Fruit fly (Drosophila melanogaster): ENCODE data around the gene Tm2.

DNA sequence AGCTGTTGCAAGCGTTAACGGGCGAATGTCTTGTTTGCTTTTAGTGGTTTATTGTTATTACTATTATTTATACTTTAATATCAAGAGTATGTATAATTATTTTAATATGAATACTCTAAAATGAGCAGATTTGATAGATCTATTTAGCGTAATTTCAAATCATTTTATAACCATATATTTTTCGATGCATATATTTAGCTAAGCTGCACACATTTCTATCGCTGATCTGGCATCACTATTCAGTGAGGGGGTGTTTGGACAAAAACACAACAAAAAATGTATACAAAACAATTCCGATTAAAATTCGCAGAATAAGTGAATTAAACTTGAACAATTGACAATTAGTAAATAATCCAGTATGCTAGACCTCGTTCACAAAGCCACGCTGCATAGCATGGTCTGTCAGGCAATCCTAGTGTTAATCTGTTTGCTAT lies 41.0 kb downstream of the Tm2 start, which contains the start of the genes Trs33 and Tmtc4:
- no peak for TF ChIP-seq CG8478 (optimal IDR thresholded peaks at IDR 0.05)
- TF ChIP-seq CTCF (optimal IDR thresholded peaks at IDR 0.05) = no peak
